Worm (Caenorhabditis elegans) whole organism, L3 larva: Measurements from ENCODE around the gene B0524.3.
A peak's percentile ranks its signal among the peaks of the same experiment; 100 is the strongest.

Experiments used
- ZK546.5 ChIP-seq: sonication (generic microtip); optimal IDR thresholded peaks from 2 replicates; lab custom pipeline; 2017; ENCODE audit warnings: missing biosample characterization, missing genetic modification characterization
- aly-2 ChIP-seq: fragments of 150-350 bp; optimal IDR thresholded peaks from 2 replicates; lab custom pipeline; 2014; ENCODE audit warnings: missing biosample characterization, missing genetic modification characterization
- ama-1 ChIP-seq: fragments of 150-350 bp; optimal IDR thresholded peaks from 2 replicates; lab custom pipeline; 2018
- ceh-16 ChIP-seq: sonication (generic microtip); optimal IDR thresholded peaks from 2 replicates; lab custom pipeline; 2017; ENCODE audit warnings: missing biosample characterization, missing genetic modification characterization
- ceh-28 ChIP-seq: fragments of 150-350 bp; optimal IDR thresholded peaks from 2 replicates; lab custom pipeline; 2014; ENCODE audit warnings: missing biosample characterization, missing genetic modification reagents, missing genetic modification characterization
- ceh-9 ChIP-seq: sonication (generic microtip); optimal IDR thresholded peaks from 2 replicates; lab custom pipeline; 2018; ENCODE audit warnings: missing biosample characterization, missing genetic modification characterization
- egl-27 ChIP-seq: sonication (generic microtip); optimal IDR thresholded peaks from 4 replicates; lab custom pipeline; 2017; ENCODE audit warnings: missing biosample characterization, missing genetic modification reagents, missing genetic modification characterization
- egl-5 ChIP-seq: fragments of 150-350 bp; optimal IDR thresholded peaks from 2 replicates; lab custom pipeline; 2017; ENCODE audit warnings: missing biosample characterization, missing genetic modification reagents, missing genetic modification characterization, inconsistent platforms
- elt-2 ChIP-seq: sonication (generic microtip); optimal IDR thresholded peaks from 2 replicates; lab custom pipeline; 2016; ENCODE audit warnings: missing genetic modification reagents, mild to moderate bottlenecking, missing genetic modification characterization, missing compliant biosample characterization
- fkh-2 ChIP-seq: fragments of 150-350 bp; optimal IDR thresholded peaks from 2 replicates; lab custom pipeline; 2014; ENCODE audit warnings: missing biosample characterization, missing genetic modification reagents, missing genetic modification characterization
- fos-1 ChIP-seq: fragments of 150-350 bp; optimal IDR thresholded peaks from 2 replicates; lab custom pipeline; 2014; ENCODE audit warnings: missing biosample characterization, missing genetic modification characterization
- hmg-11 ChIP-seq: sonication (generic microtip); optimal IDR thresholded peaks from 2 replicates; lab custom pipeline; 2016; ENCODE audit warnings: missing genetic modification characterization, missing compliant biosample characterization
- jun-1 ChIP-seq: fragments of 150-350 bp; optimal IDR thresholded peaks from 2 replicates; lab custom pipeline; 2014; ENCODE audit warnings: missing biosample characterization, missing genetic modification reagents, missing genetic modification characterization
- lin-15B ChIP-seq: fragments of 150-350 bp; optimal IDR thresholded peaks from 2 replicates; lab custom pipeline; 2014; ENCODE audit warnings: missing biosample characterization, missing genetic modification characterization
- lin-39 ChIP-seq: fragments of 150-350 bp; optimal IDR thresholded peaks from 2 replicates; lab custom pipeline; 2018; ENCODE audit warnings: missing biosample characterization, missing genetic modification reagents, missing genetic modification characterization
- mml-1 ChIP-seq: fragments of 150-350 bp; sonication (generic microtip); optimal IDR thresholded peaks from 3 replicates; lab custom pipeline; 2014; ENCODE audit warnings: missing biosample characterization, missing genetic modification characterization
- nfya-1 ChIP-seq: sonication (generic microtip); optimal IDR thresholded peaks from 2 replicates; lab custom pipeline; 2017; ENCODE audit warnings: missing genetic modification characterization, mild to moderate bottlenecking, missing compliant biosample characterization, antibody characterized with exemption, moderate library complexity; ENCODE audit not compliant: insufficient read depth
- nhr-11 ChIP-seq: fragments of 150-350 bp; optimal IDR thresholded peaks from 2 replicates; lab custom pipeline; 2014; ENCODE audit warnings: missing biosample characterization, missing genetic modification characterization
- nhr-12 ChIP-seq: fragments of 150-350 bp; optimal IDR thresholded peaks from 2 replicates; lab custom pipeline; 2014; ENCODE audit warnings: missing biosample characterization, missing genetic modification characterization
- nhr-23 ChIP-seq: fragments of 150-350 bp; optimal IDR thresholded peaks from 2 replicates; lab custom pipeline; 2014; ENCODE audit warnings: missing biosample characterization, missing genetic modification reagents, missing genetic modification characterization
- nhr-237 ChIP-seq: fragments of 150-350 bp; optimal IDR thresholded peaks from 2 replicates; lab custom pipeline; 2014; ENCODE audit warnings: missing biosample characterization, missing genetic modification characterization
- nhr-28 ChIP-seq: fragments of 150-350 bp; optimal IDR thresholded peaks from 2 replicates; lab custom pipeline; 2014; ENCODE audit warnings: missing biosample characterization, missing genetic modification characterization
- nhr-67 ChIP-seq: fragments of 150-350 bp; optimal IDR thresholded peaks from 2 replicates; lab custom pipeline; 2014; ENCODE audit warnings: missing biosample characterization, missing genetic modification characterization
- nhr-76 ChIP-seq: fragments of 150-350 bp; sonication (generic microtip); optimal IDR thresholded peaks from 5 replicates; lab custom pipeline; 2014; ENCODE audit warnings: missing biosample characterization, missing genetic modification characterization
- nhr-77 ChIP-seq: fragments of 150-350 bp; optimal IDR thresholded peaks from 2 replicates; lab custom pipeline; 2014; ENCODE audit warnings: missing biosample characterization, missing genetic modification characterization
- pha-4 ChIP-seq: fragments of 150-350 bp; optimal IDR thresholded peaks from 2 replicates; lab custom pipeline; 2014; ENCODE audit warnings: missing biosample characterization, missing genetic modification reagents, missing genetic modification characterization
- pqm-1 ChIP-seq: fragments of 150-350 bp; optimal IDR thresholded peaks from 2 replicates; lab custom pipeline; 2017; ENCODE audit warnings: missing biosample characterization, missing genetic modification characterization, inconsistent platforms
- sea-2 ChIP-seq: fragments of 150-350 bp; sonication (generic microtip); optimal IDR thresholded peaks from 4 replicates; lab custom pipeline; 2014; ENCODE audit warnings: missing biosample characterization, missing genetic modification reagents, missing genetic modification characterization
- skn-1 ChIP-seq: fragments of 150-350 bp; optimal IDR thresholded peaks from 2 replicates; lab custom pipeline; 2014; ENCODE audit warnings: missing biosample characterization, missing genetic modification characterization
- snpc-4 ChIP-seq: fragments of 150-350 bp; optimal IDR thresholded peaks from 2 replicates; lab custom pipeline; 2014; ENCODE audit warnings: missing biosample characterization, missing genetic modification characterization
- zag-1 ChIP-seq: fragments of 150-350 bp; optimal IDR thresholded peaks from 2 replicates; lab custom pipeline; 2014; ENCODE audit warnings: missing biosample characterization, missing genetic modification characterization

Gene B0524.3

DNA sequence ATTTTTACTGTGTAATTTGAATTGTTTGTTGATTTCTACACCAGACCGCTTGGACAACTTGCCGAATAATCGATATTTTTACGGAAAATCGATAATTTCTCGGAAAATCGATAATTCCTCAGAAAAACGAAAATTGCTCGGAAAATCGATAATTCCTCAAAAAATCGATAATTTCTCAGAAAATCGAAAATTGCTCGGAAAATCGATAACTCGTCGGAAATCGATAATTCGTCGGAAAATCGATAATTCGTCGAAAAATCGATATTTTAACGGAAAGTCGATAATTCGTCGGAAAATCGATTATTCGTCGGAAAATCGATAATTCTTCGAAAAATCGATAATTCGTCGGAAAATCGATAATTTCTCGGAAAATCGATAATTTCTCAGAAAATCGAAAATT lies 4.7 kb downstream of the B0524.3 start:
- TF ChIP-seq ceh-28 (tag; lab: Kevin White, UChicago): peak; percentile 95

- TF ChIP-seq nhr-76 (no peak), mml-1 (no peak), lin-15B (tag; lab: Kevin White, UChicago) (no peak), hmg-11 (tag; lab: Kevin White, UChicago) (no peak), jun-1 (tag; lab: Kevin White, UChicago) (no peak), fos-1 (no peak), egl-5 (no peak), nhr-11 (tag; lab: Kevin White, UChicago) (no peak), egl-27 (tag; lab: Kevin White, UChicago) (no peak), aly-2 (tag; lab: Kevin White, UChicago) (no peak), fkh-2 (tag; lab: Kevin White, UChicago) (no peak), ZK546.5 (tag; lab: Kevin White, UChicago) (no peak)
Observed at ce11 chrIII:1893405-1893804, 6.0 kb downstream of the B0524.3 start.

DNA sequence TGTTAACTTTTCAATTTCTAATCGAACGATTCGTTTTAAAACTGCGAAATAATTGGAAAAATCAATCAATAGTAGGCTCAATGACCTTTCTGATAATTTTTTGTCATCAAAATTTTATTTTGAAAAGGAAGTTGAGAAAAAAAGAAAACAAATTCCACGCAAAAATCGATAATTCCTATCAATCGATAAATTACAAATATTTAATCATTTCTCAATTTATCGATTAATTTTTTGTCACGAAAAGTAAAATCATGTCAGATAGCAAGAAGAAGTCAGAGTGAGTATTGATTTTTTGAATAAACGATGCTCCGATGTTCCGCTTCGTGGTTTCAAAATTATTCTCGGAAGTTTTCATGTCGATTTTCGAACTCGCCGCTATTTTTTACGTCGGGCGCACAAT lies 6.4 kb downstream of the B0524.3 start, which contains the start of the genes B0524.5 and B0524.2:
TSS of gene B0524.5 (minus strand) at position 40 of the 400 bp plus-strand sequence.
TSS of gene B0524.2 (plus strand) at position 207 of the 400 bp plus-strand sequence.
- no peak for TF ChIP-seq nhr-67 (tag; lab: Kevin White, UChicago)
- peak; percentile 83 for TF ChIP-seq ceh-28 (tag; lab: Kevin White, UChicago)
- TF ChIP-seq nhr-12 (tag; lab: Kevin White, UChicago): no peak

- TF ChIP-seq pha-4 (no peak), sea-2 (GFP tag; lab: Kevin White, UChicago) (no peak), ceh-16 (tag; lab: Kevin White, UChicago) (no peak), fkh-2 (tag; lab: Kevin White, UChicago) (no peak), nhr-76 (no peak), skn-1 (tag; lab: Kevin White, UChicago) (no peak), mml-1 (no peak), nhr-67 (tag; lab: Kevin White, UChicago) (no peak), zag-1 (no peak), nhr-77 (tag; lab: Kevin White, UChicago) (no peak), nhr-12 (tag; lab: Kevin White, UChicago) (no peak), egl-5 (no peak), jun-1 (tag; lab: Kevin White, UChicago) (no peak), pqm-1 (no peak), nhr-237 (tag; lab: Kevin White, UChicago) (no peak)
Observed at ce11 chrIII:1903966-1904365, 16.5 kb downstream of the B0524.3 start.

DNA sequence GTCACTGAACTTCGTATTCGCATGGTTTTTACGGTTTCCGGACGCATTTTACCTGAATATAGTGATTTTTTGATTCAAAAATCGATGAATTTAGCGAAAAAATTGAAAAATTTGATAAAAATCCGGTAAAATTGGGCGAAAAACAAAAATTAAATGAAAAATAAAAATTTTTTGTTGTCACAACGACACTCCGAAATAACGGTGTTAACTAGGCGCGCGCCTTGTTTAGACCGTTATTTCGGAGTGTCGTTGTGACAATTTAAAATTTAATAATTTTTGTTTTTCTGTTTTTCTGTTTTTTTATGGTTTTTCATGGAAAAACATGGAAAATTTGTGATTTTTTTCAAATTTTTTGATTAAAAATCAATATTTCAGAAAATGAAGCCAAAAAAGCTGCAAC lies 18.1 kb downstream of the B0524.3 start, which contains the start of the genes B0524.6 and pqn-41:
TSS of gene B0524.6 (minus strand) at position 52 of the 400 bp plus-strand sequence.
TSS of gene pqn-41 (plus strand) at position 370 of the 400 bp plus-strand sequence.
- TF ChIP-seq ceh-28 (tag; lab: Kevin White, UChicago) (no peak), egl-27 (tag; lab: Kevin White, UChicago) (no peak), ceh-9 (no peak), nhr-11 (tag; lab: Kevin White, UChicago) (no peak), ama-1 (no peak), nfya-1 (tag; lab: Kevin White, UChicago) (peak; percentile 61), hmg-11 (tag; lab: Kevin White, UChicago) (peak; percentile 8), snpc-4 (peak; percentile 54), lin-39 (tag; lab: Kevin White, UChicago) (peak; percentile 36), nhr-28 (tag; lab: Kevin White, UChicago) (no peak), nhr-23 (peak; percentile 75), pqm-1 (peak; percentile 7), lin-15B (tag; lab: Kevin White, UChicago) (peak; percentile 74), pha-4 (peak; percentile 85), fkh-2 (tag; lab: Kevin White, UChicago) (no peak), elt-2 (no peak)

ce11 chrIII:1918311-1918932 lies 31.0 kb downstream of the B0524.3 start:
- TF ChIP-seq ceh-16 (tag; lab: Kevin White, UChicago) (no peak), mml-1 (no peak), nhr-77 (tag; lab: Kevin White, UChicago) (no peak)
